Fruit fly (Drosophila melanogaster) whole organism, prepupa: ENCODE results near the gene CG6847.

Experiments
- Blimp-1 ChIP-seq: fragments of 200-800 bp; sonication (Bioruptor generic); optimal IDR thresholded peaks from 3 replicates; lab custom pipeline; 2017; ENCODE audit warnings: missing biosample characterization, missing genetic modification characterization, mild to moderate bottlenecking, moderate library complexity, missing genetic modification reagents
- CG11902 ChIP-seq: fragments of 200-800 bp; sonication (Bioruptor generic); optimal IDR thresholded peaks from 3 replicates; lab custom pipeline; 2016; ENCODE audit warnings: missing biosample characterization, missing genetic modification characterization
- CG15336 ChIP-seq: fragments of 200-800 bp; sonication (Bioruptor generic); IDR thresholded peaks from 2 replicates; pipeline ENCODE4 v1.3.6; 2022; ENCODE audit warnings: missing biosample characterization, missing genetic modification characterization
- CG6808 ChIP-seq: fragments of 200-800 bp; sonication (Bioruptor generic); optimal IDR thresholded peaks from 3 replicates; lab custom pipeline; 2017; ENCODE audit warnings: missing biosample characterization, missing genetic modification characterization, mild to moderate bottlenecking, moderate library complexity, missing genetic modification reagents
- CG8119 ChIP-seq: fragments of 200-800 bp; sonication (Bioruptor generic); IDR thresholded peaks from 3 replicates; pipeline ENCODE4 v1.3.6; 2022; ENCODE audit warnings: missing biosample characterization, missing genetic modification characterization
- Hr39 ChIP-seq: fragments of 200-800 bp; sonication (Bioruptor generic); optimal IDR thresholded peaks from 2 replicates; lab custom pipeline; 2016; ENCODE audit warnings: missing biosample characterization, missing genetic modification characterization
- Lpt ChIP-seq: fragments of 200-800 bp; sonication (Bioruptor generic); optimal IDR thresholded peaks from 3 replicates; lab custom pipeline; 2016; ENCODE audit warnings: missing biosample characterization, missing genetic modification characterization
- Sox102F ChIP-seq: fragments of 200-800 bp; sonication (Bioruptor generic); optimal IDR thresholded peaks from 2 replicates; lab custom pipeline; 2016; ENCODE audit warnings: missing biosample characterization, mild to moderate bottlenecking, missing genetic modification characterization
- esn ChIP-seq: fragments of 200-800 bp; sonication (Bioruptor generic); optimal IDR thresholded peaks from 2 replicates; lab custom pipeline; 2016; ENCODE audit warnings: missing biosample characterization, mild to moderate bottlenecking, missing genetic modification characterization, moderate library complexity
- fkh ChIP-seq: fragments of 200-800 bp; sonication (Bioruptor generic); optimal IDR thresholded peaks from 3 replicates; lab custom pipeline; 2017; ENCODE audit warnings: missing biosample characterization, mild to moderate bottlenecking, missing genetic modification characterization, moderate library complexity

dm6 chrX:17877974-17878373, 33.3 kb upstream of the CG6847 start:
- no peak for TF ChIP-seq Hr39 (GFP tag; lab: Kevin White, UChicago)
- no peak; the same call in 2 of the 3 replicates for TF ChIP-seq CG8119 (GFP tag; lab: Robert Waterston, UW)
- TF ChIP-seq CG15336 (GFP tag; lab: Robert Waterston, UW) = no peak
- no peak for TF ChIP-seq Blimp-1
- TF ChIP-seq CG6808 = no peak
- TF ChIP-seq Lpt (GFP tag; lab: Kevin White, UChicago) = no peak
- no peak for TF ChIP-seq fkh (GFP tag; lab: Kevin White, UChicago)
- TF ChIP-seq Sox102F = no peak
- no peak for TF ChIP-seq esn (GFP tag; lab: Kevin White, UChicago)
- no peak for TF ChIP-seq CG11902 (GFP tag; lab: Kevin White, UChicago)
